Fruit fly (Drosophila melanogaster): ENCODE results near the gene ND-15.

Gene ND-15

DNA sequence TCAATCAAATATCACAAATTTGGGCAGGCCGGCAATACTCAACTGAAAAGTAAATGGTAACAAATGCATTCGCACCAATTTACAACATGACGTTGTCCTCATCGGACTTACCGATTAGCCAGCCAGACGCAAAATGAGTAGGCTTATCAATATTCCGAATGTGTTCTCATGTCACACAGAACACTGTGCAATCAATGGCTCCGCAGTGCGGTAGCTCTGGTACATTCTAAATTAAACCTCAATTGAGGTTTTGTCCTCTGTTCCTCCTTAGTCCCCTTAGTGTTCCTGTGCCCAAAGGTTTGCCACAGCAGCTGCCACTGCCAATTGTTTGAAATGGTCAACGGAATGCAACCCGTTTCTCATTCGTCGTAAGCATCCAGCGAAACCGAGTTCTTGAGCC lies 35.7 kb upstream of the ND-15 start:
- peak; percentile 4 for TF ChIP-seq Ets65A (GFP tag)
- TF ChIP-seq CG2199 (GFP tag; IDR thresholded peaks at IDR 0.05): 0 out of 3 replicates have a peak, but pooled peaks have one; percentile 77
- no peak for TF ChIP-seq lov (optimal IDR thresholded peaks at IDR 0.05)
- TF ChIP-seq lov (GFP tag; IDR thresholded peaks at IDR 0.05): 0 out of 3 replicates have a peak, but pooled peaks have one; percentile 28
- no peak for TF ChIP-seq zf30C (GFP tag; optimal IDR thresholded peaks at IDR 0.05)

dm6 chr2L:81198-81597 lies 33.3 kb upstream of the ND-15 start:
- TF ChIP-seq CG12659 (GFP tag; optimal IDR thresholded peaks at IDR 0.05) (peak; percentile 23), corto (GFP tag; optimal IDR thresholded peaks at IDR 0.05) (peak; percentile 26), Spps (tag; optimal IDR thresholded peaks at IDR 0.05) (peak; percentile 2), slp2 (GFP tag; optimal IDR thresholded peaks at IDR 0.05) (no peak), pan (optimal IDR thresholded peaks at IDR 0.05) (no peak), pan (GFP tag; optimal IDR thresholded peaks at IDR 0.05 in 1 of 2, IDR thresholded peaks at IDR 0.05 in 1 of 2) (peak in 1 of 2 experiments; percentile 38), CG11696 (GFP tag; IDR thresholded peaks at IDR 0.05) (no peak), sqz (GFP tag; optimal IDR thresholded peaks at IDR 0.05) (peak; percentile 39), CG6683 (GFP tag; optimal IDR thresholded peaks at IDR 0.05) (peak; percentile 53), ewg (GFP tag; optimal IDR thresholded peaks at IDR 0.05) (peak; percentile 6), kay (GFP tag; optimal IDR thresholded peaks at IDR 0.05) (no peak), CG6254 (GFP tag; optimal IDR thresholded peaks at IDR 0.05) (peak; percentile 7), hkb (optimal IDR thresholded peaks at IDR 0.05) (no peak), hkb (GFP tag; IDR thresholded peaks at IDR 0.05) (peak; percentile 53; the same call in 1 of the 2 replicates), vvl (GFP tag; IDR thresholded peaks at IDR 0.05) (no peak), salm (tag; optimal IDR thresholded peaks at IDR 0.05) (peak; percentile 40), mam (GFP tag; optimal IDR thresholded peaks at IDR 0.05) (no peak), CG10979 (tag; optimal IDR thresholded peaks at IDR 0.05) (no peak), CG13424 (tag; optimal IDR thresholded peaks at IDR 0.05) (peak; percentile 25), tll (GFP tag; optimal IDR thresholded peaks at IDR 0.05) (no peak), Sox102F (GFP tag; optimal IDR thresholded peaks at IDR 0.05) (peak; percentile 28), lab (GFP tag; optimal IDR thresholded peaks at IDR 0.05) (peak; percentile 84), CG33557 (GFP tag; optimal IDR thresholded peaks at IDR 0.05) (peak; percentile 26), Deaf1 (tag; optimal IDR thresholded peaks at IDR 0.05) (no peak), Hr3 (GFP tag; optimal IDR thresholded peaks at IDR 0.05) (no peak), Side (GFP tag; optimal IDR thresholded peaks at IDR 0.05) (peak; percentile 46), Xrp1 (GFP tag; IDR thresholded peaks at IDR 0.05) (peak; percentile 55), Hmr (GFP tag; optimal IDR thresholded peaks at IDR 0.05) (peak; percentile 49), BtbVII (GFP tag; optimal IDR thresholded peaks at IDR 0.05) (peak; percentile 71), CG10543 (GFP tag; optimal IDR thresholded peaks at IDR 0.05) (peak; percentile 58), schlank (tag; optimal IDR thresholded peaks at IDR 0.05) (peak; percentile 12), dmrt99B (tag; optimal IDR thresholded peaks at IDR 0.05) (peak; percentile 28), CG15514 (GFP tag; optimal IDR thresholded peaks at IDR 0.05) (peak; percentile 62), B-H2 (GFP tag; optimal IDR thresholded peaks at IDR 0.05) (peak; percentile 4), Asciz (GFP tag; optimal IDR thresholded peaks at IDR 0.05) (peak; percentile 83), Fer1 (GFP tag; optimal IDR thresholded peaks at IDR 0.05) (peak; percentile 76), ATbp (GFP tag; optimal IDR thresholded peaks at IDR 0.05) (peak; percentile 88), CG12071 (GFP tag; optimal IDR thresholded peaks at IDR 0.05) (peak; percentile 79), Eip74EF (GFP tag; optimal IDR thresholded peaks at IDR 0.05) (peak in 1 of 2 experiments; percentile 46), CG34376 (GFP tag; optimal IDR thresholded peaks at IDR 0.05) (no peak), ci (GFP tag; IDR thresholded peaks at IDR 0.05) (peak; percentile 58; the same call in 1 of the 3 replicates), CG15601 (tag; optimal IDR thresholded peaks at IDR 0.05) (peak; percentile 71), Bdp1 (GFP tag; optimal IDR thresholded peaks at IDR 0.05) (no peak), YL-1 (GFP tag; optimal IDR thresholded peaks at IDR 0.05) (no peak)
